Fruit fly (Drosophila melanogaster) S2 (cell line): ENCODE data around the gene CG10035.

Experiments
- CG8478 ChIP-seq: fragments of >200 bp; optimal IDR thresholded peaks from 2 replicates; lab custom pipeline; 2018
- CTCF ChIP-seq, 2 experiments: fragments of >200 bp; optimal IDR thresholded peaks; 2 replicates each; lab custom pipeline; 2018

DNA sequence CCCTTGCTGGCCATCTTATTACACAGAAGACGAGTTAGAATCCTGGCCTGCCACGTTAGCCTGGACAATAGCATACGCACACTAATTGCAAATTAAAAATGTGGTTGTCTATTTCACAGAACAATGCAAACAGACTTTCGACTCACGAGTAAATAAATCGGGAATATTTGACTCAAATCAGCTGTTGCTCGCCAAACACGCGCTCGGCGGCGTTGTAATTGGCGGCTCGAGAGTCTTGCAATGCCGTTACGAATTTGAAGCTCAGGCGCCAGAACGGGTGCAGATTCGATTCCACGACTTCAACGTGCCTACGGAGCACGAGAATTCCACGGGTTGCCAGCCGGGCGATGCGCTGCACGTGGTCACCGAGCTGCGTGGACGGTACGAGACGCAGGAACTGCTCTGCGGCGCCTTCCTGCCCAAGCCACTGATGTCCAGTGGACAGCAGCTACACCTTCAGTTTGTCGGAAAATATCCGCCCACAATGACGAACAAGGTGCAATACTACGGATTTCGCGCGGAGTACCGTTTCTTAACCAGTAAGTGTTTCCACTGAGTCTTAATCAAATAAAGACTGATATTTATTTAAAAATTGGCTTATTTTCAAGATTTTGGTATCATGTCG, 19.3 kb upstream of the CG10035 start, which contains the start of gene DNAlig3:
- TF ChIP-seq CTCF (optimal IDR thresholded peaks at IDR 0.05; lab: Kevin White, UChicago) (peak; percentile 6 to 13), CG8478 (lab: Kevin White, UChicago) (no peak)
